Worm (Caenorhabditis elegans) whole organism, L4 larva: ENCODE results near the gene C56A3.4.

Experiments used
- F10B5.3 ChIP-seq: sonication (generic microtip); optimal IDR thresholded peaks from 2 replicates; lab custom pipeline; 2016; ENCODE audit warnings: mild to moderate bottlenecking, missing genetic modification characterization, missing compliant biosample characterization
- T26A8.4 ChIP-seq: fragments of 200-800 bp; sonication (Bioruptor generic); IDR thresholded peaks from 2 replicates; pipeline ENCODE4 v1.3.6; 2022; ENCODE audit warnings: missing genetic modification characterization, missing compliant biosample characterization
- Y48G9A.11 ChIP-seq: fragments of 200-800 bp; sonication (Bioruptor generic); IDR thresholded peaks from 2 replicates; pipeline ENCODE4 v1.3.6; 2022; ENCODE audit warnings: missing genetic modification reagents, missing genetic modification characterization, missing compliant biosample characterization
- ama-1 ChIP-seq: fragments of 150-350 bp; optimal IDR thresholded peaks from 2 replicates; lab custom pipeline; 2014; ENCODE audit warnings: inconsistent platforms, mixed read lengths
- attf-4 ChIP-seq: sonication (generic microtip); optimal IDR thresholded peaks from 3 replicates; lab custom pipeline; 2017; ENCODE audit warnings: missing biosample characterization, missing genetic modification characterization
- ceh-62 ChIP-seq: sonication (generic microtip); optimal IDR thresholded peaks from 2 replicates; lab custom pipeline; 2017; ENCODE audit warnings: missing biosample characterization, missing genetic modification characterization
- daf-16 ChIP-seq, 3 experiments: sonication (generic microtip); optimal IDR thresholded peaks; 2 replicates each; lab custom pipeline; 2016 to 2017; ENCODE audit warnings: missing genetic modification characterization in 3 of 3, missing genetic modification reagents in 3 of 3, mild to moderate bottlenecking in 2 of 3, missing compliant biosample characterization in 2 of 3, missing biosample characterization in 1 of 3, moderate library complexity in 1 of 3
- dmd-9 ChIP-seq: fragments of 200-800 bp; sonication (Bioruptor generic); IDR thresholded peaks from 2 replicates; pipeline ENCODE4 v1.3.6; 2022; ENCODE audit warnings: missing genetic modification reagents, missing genetic modification characterization, missing compliant biosample characterization
- dve-1 ChIP-seq: sonication (generic microtip); optimal IDR thresholded peaks from 2 replicates; lab custom pipeline; 2017; ENCODE audit warnings: antibody characterized with exemption, mild to moderate bottlenecking, missing genetic modification characterization, missing compliant biosample characterization; ENCODE audit not compliant: insufficient read depth
- egl-27 ChIP-seq: sonication (generic microtip); optimal IDR thresholded peaks from 3 replicates; lab custom pipeline; 2017; ENCODE audit warnings: missing biosample characterization, missing genetic modification reagents, missing genetic modification characterization
- gei-8 ChIP-seq: fragments of 200-800 bp; sonication (Bioruptor generic); optimal IDR thresholded peaks from 2 replicates; lab custom pipeline; 2018; ENCODE audit warnings: mild to moderate bottlenecking, missing genetic modification characterization, missing compliant biosample characterization
- hlh-11 ChIP-seq: fragments of 200-800 bp; sonication (Bioruptor generic); optimal IDR thresholded peaks from 2 replicates; lab custom pipeline; 2018; ENCODE audit warnings: mild to moderate bottlenecking, missing genetic modification characterization, missing compliant biosample characterization
- hlh-30 ChIP-seq: sonication (generic microtip); optimal IDR thresholded peaks from 2 replicates; lab custom pipeline; 2017; ENCODE audit warnings: antibody characterized with exemption, mild to moderate bottlenecking, missing genetic modification characterization, missing compliant biosample characterization; ENCODE audit not compliant: insufficient read depth
- jun-1 ChIP-seq: fragments of 150-350 bp; optimal IDR thresholded peaks from 2 replicates; lab custom pipeline; 2014; ENCODE audit warnings: missing biosample characterization, missing genetic modification reagents, missing genetic modification characterization
- lsy-2 ChIP-seq, 2 experiments: fragments of 150-350 bp in 1 of 2; sonication (generic microtip) in 1 of 2; optimal IDR thresholded peaks; 2 replicates each; lab custom pipeline; 2014 to 2017; ENCODE audit warnings: missing biosample characterization in 2 of 2, missing genetic modification characterization in 2 of 2
- mdl-1 ChIP-seq, 2 experiments: fragments of 150-350 bp in 1 of 2; sonication (generic microtip) in 1 of 2; optimal IDR thresholded peaks; 2 replicates each; lab custom pipeline; 2014 to 2017; ENCODE audit warnings: missing biosample characterization in 2 of 2, missing genetic modification characterization in 2 of 2
- mep-1 ChIP-seq: fragments of 150-350 bp; sonication (generic microtip); optimal IDR thresholded peaks from 3 replicates; lab custom pipeline; 2014; ENCODE audit warnings: missing biosample characterization, missing genetic modification characterization
- nhr-102 ChIP-seq: sonication (generic microtip); optimal IDR thresholded peaks from 2 replicates; lab custom pipeline; 2016; ENCODE audit warnings: mild to moderate bottlenecking, missing genetic modification characterization, moderate library complexity, missing compliant biosample characterization
- nhr-111 ChIP-seq: fragments of 200-800 bp; sonication (Bioruptor generic); optimal IDR thresholded peaks from 2 replicates; lab custom pipeline; 2018; ENCODE audit warnings: mild to moderate bottlenecking, missing genetic modification characterization, missing compliant biosample characterization
- nhr-237 ChIP-seq: sonication (generic microtip); optimal IDR thresholded peaks from 2 replicates; lab custom pipeline; 2017; ENCODE audit warnings: missing biosample characterization, missing genetic modification characterization
- nhr-25 ChIP-seq: sonication (generic microtip); optimal IDR thresholded peaks from 2 replicates; lab custom pipeline; 2017; ENCODE audit warnings: missing genetic modification characterization, mild to moderate bottlenecking, missing compliant biosample characterization, antibody characterized with exemption, moderate library complexity, borderline replicate concordance; ENCODE audit not compliant: insufficient read depth
- nhr-42 ChIP-seq: fragments of 200-800 bp; sonication (Bioruptor generic); IDR thresholded peaks from 2 replicates; pipeline ENCODE4 v1.3.6; 2022; ENCODE audit warnings: missing genetic modification characterization, missing compliant biosample characterization
- nhr-6 ChIP-seq: fragments of 150-350 bp; optimal IDR thresholded peaks from 2 replicates; lab custom pipeline; 2014; ENCODE audit warnings: missing biosample characterization, missing genetic modification characterization
- nhr-76 ChIP-seq: fragments of 150-350 bp; optimal IDR thresholded peaks from 2 replicates; lab custom pipeline; 2014; ENCODE audit warnings: missing biosample characterization, missing genetic modification characterization
- nhr-77 ChIP-seq: fragments of 150-350 bp; optimal IDR thresholded peaks from 2 replicates; lab custom pipeline; 2014; ENCODE audit warnings: missing biosample characterization, missing genetic modification characterization
- php-3 ChIP-seq: fragments of 200-800 bp; sonication (Bioruptor generic); IDR thresholded peaks from 2 replicates; pipeline ENCODE4 v1.3.6; 2022; ENCODE audit warnings: missing genetic modification reagents, missing genetic modification characterization, missing compliant biosample characterization
- saeg-2 ChIP-seq: fragments of 200-800 bp; sonication (Bioruptor generic); IDR thresholded peaks from 2 replicates; pipeline ENCODE4 v1.3.6; 2022; ENCODE audit warnings: missing genetic modification reagents, missing genetic modification characterization, missing compliant biosample characterization
- snpc-1.2 ChIP-seq: fragments of 200-800 bp; sonication (Bioruptor generic); IDR thresholded peaks from 2 replicates; pipeline ENCODE4 v1.3.6; 2022; ENCODE audit warnings: missing genetic modification reagents, missing genetic modification characterization, missing compliant biosample characterization
- tra-1 ChIP-seq: fragments of 200-800 bp; sonication (Bioruptor generic); IDR thresholded peaks from 2 replicates; pipeline ENCODE4 v1.3.6; 2022; ENCODE audit warnings: missing genetic modification reagents, missing genetic modification characterization, missing compliant biosample characterization
- unc-62 ChIP-seq, 3 experiments: fragments of 150-350 bp in 1 of 3; sonication (generic microtip); optimal IDR thresholded peaks in 2 of 3; peaks in 1 of 3; 1 replicate in 1 of 3; 2 replicates in 2 of 3; lab custom pipeline; 2014 to 2017; ENCODE audit warnings: missing biosample characterization in 3 of 3, missing genetic modification characterization in 3 of 3, missing genetic modification reagents in 3 of 3, missing genotype in 1 of 3
- zfp-3 ChIP-seq: fragments of 200-800 bp; sonication (Bioruptor generic); conservative IDR thresholded peaks from 2 replicates; pipeline ENCODE4 v1.3.6; 2022; ENCODE audit warnings: missing genetic modification reagents, missing genetic modification characterization, missing compliant biosample characterization
- zip-2 ChIP-seq: fragments of 150-350 bp; optimal IDR thresholded peaks from 2 replicates; lab custom pipeline; 2014; ENCODE audit warnings: missing biosample characterization, missing genetic modification characterization

Gene C56A3.4

ce11 chrV:13529165-13529564 lies 22.4 kb downstream of the C56A3.4 start:
- peak; percentile 55 for TF ChIP-seq ama-1 (lab: Kevin White, UChicago)
- TF ChIP-seq daf-16 (GFP tag; optimal IDR thresholded peaks at IDR 0.05; lab: Kevin White, UChicago): no peak
- TF ChIP-seq daf-16 (tag; optimal IDR thresholded peaks at IDR 0.05; lab: Kevin White, UChicago): peak; percentile 83
- no peak for TF ChIP-seq F10B5.3 (tag; lab: Kevin White, UChicago)
- TF ChIP-seq gei-8 (GFP tag; lab: Kevin White, UChicago): no peak
- TF ChIP-seq nhr-77 (tag; lab: Kevin White, UChicago): peak; percentile 35
- TF ChIP-seq nhr-102 (tag; lab: Kevin White, UChicago): peak; percentile 70
- peak; percentile 25 for TF ChIP-seq nhr-6 (tag; lab: Kevin White, UChicago)
- TF ChIP-seq hlh-11: peak; percentile 33
- TF ChIP-seq mep-1 (tag; lab: Kevin White, UChicago): peak; percentile 19
- no peak for TF ChIP-seq mdl-1 (tag; optimal IDR thresholded peaks at IDR 0.05; lab: Kevin White, UChicago)
- TF ChIP-seq dve-1: peak; percentile 75

DNA sequence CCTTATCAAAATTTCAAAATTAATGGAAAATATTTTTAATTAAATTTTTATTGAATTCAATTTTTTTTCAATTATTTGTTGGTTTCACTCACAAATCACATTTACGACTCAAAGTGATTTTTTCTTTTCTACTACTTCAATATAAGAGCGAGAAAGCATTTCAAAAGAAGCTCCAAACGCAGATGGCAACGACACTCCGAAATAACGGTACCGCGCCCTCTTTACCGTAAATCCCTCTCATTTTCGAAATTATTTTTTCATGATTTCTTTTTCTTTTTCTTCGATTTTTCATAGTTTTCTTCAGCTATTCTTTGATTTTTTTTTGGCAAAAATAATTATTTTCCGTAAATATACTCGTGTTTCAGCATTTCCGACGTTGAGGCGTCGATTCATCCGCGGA lies 24.3 kb downstream of the C56A3.4 start:
- peak; percentile 98 for TF ChIP-seq Y48G9A.11 (GFP tag; lab: Robert Waterston, UW)
- TF ChIP-seq, all 104 proteins: peak for 1; not testable (repeated sequence) for 103

DNA sequence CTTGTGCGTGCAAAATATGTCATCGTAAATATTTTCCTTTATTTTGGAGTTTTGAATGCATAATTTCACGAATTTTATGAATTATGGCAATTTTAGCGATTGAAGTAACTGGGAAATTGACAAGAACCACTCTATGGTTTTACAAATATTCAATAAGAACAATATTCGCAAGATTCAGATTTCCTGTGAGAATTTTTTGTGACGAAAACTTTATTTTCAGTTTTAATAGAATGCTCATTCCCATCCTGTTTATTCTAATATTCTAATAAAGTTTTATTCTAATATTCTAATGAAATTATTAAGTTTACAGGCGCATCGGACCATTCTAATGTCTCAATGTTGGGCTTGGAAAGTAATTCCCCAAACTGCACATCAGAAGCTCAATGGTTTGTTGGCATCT lies 28.4 kb downstream of the C56A3.4 start, which contains the start of gene R11G10.3:
Gene R11G10.3, plus strand, starts transcription at position 301 of the 400 bp plus-strand sequence.
- TF ChIP-seq snpc-1.2 (GFP tag; lab: Robert Waterston, UW) (no peak), nhr-42 (no peak), attf-4 (tag; lab: Kevin White, UChicago) (no peak), T26A8.4 (GFP tag; lab: Robert Waterston, UW) (no peak), ceh-62 (no peak), egl-27 (tag; lab: Kevin White, UChicago) (no peak), zfp-3 (GFP tag; lab: Robert Waterston, UW) (no peak), nhr-237 (tag; lab: Kevin White, UChicago) (no peak), Y48G9A.11 (GFP tag; lab: Robert Waterston, UW) (no peak), nhr-6 (tag; lab: Kevin White, UChicago) (no peak), lsy-2 (tag; optimal IDR thresholded peaks at IDR 0.05; lab: Kevin White, UChicago) (no peak), nhr-111 (no peak), tra-1 (GFP tag; lab: Robert Waterston, UW) (no peak), php-3 (GFP tag; lab: Robert Waterston, UW) (no peak), jun-1 (tag; lab: Kevin White, UChicago) (no peak), nhr-76 (no peak), zip-2 (tag; lab: Kevin White, UChicago) (no peak), dmd-9 (GFP tag; lab: Robert Waterston, UW) (no peak), saeg-2 (GFP tag; lab: Robert Waterston, UW) (no peak), hlh-30 (no peak)

- TF ChIP-seq nhr-25 (tag; lab: Kevin White, UChicago): no peak
Observed at ce11 chrV:13515115-13515514, 36.4 kb downstream of the C56A3.4 start, which contains the start of gene semi-1. TSS of gene semi-1 (minus strand) at chrV:13515215.

ce11 chrV:13512515-13512914 lies 39.0 kb downstream of the C56A3.4 start:
- peak in 1 of 2 experiments; percentile 93 for TF ChIP-seq unc-62 (GFP tag; optimal IDR thresholded peaks at IDR 0.05 in 1 of 2; lab: Kevin White, UChicago)
- TF ChIP-seq unc-62 (tag; optimal IDR thresholded peaks at IDR 0.05; lab: Kevin White, UChicago): no peak
- TF ChIP-seq gei-8 (GFP tag; lab: Kevin White, UChicago): no peak
